Fruit fly (Drosophila melanogaster): ENCODE results near the gene Pex16.

DNA sequence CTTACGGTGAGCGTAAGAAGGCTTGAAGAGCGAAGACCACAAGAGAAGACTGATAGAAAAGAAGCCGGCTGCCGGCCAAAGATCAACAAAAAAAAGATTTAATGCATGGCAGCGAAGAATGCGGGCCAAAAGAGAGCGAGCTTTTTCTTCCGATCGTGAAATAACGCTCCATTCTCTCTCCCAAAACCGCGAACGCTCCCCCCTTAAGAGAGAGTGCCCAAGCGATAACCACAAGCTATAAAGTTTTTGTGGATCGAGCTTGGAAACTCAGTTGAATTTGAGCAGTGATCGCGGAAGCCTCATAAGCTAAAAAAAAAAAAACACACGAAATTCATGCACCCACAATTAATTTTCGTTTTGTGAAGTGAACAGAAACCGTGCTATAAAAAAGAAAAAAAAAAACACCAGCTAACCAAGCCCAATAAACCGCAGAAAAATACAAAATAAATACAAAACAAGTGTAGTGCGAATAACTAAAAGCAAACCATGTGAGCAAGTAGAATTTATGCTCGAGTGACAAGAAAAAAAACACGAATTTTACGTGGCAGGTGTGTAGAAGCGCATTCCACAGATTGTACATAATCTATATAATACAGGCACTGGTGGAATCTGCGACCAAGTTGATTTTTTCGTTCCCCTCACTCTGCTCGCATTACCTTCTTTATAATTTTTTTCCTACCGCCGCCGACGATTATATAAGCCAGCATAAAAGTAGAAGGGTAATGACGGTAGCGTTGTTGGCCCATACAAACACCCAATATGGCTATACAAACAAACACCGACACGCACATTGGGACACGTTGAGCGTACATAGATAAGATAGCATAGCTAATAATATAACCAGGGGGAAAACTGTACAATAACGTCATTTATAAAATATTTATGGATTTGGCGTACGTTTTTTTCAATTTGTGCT lies 47.5 kb downstream of the Pex16 start, which contains the start of gene CG13252:
- TF ChIP-seq Ets98B (GFP tag; IDR thresholded peaks at IDR 0.05) (peak; percentile 60), CG34367 (tag; optimal IDR thresholded peaks at IDR 0.05) (no peak), Pif1B (GFP tag; optimal IDR thresholded peaks at IDR 0.05) (no peak), CG4496 (GFP tag; IDR thresholded peaks at IDR 0.05) (peak; percentile 54; the same call in 2 of the 3 replicates), CG9948 (tag; optimal IDR thresholded peaks at IDR 0.05) (no peak)
